Fruit fly (Drosophila melanogaster): Measurements from ENCODE around the gene CG13014.
A peak's percentile ranks its signal among the peaks of the same experiment; 100 is the strongest.

dm6 chrX:16623524-16623923, 35.9 kb downstream of the CG13014 start:
- TF ChIP-seq CHES-1-like (GFP tag; optimal IDR thresholded peaks at IDR 0.05), result no peak
- no peak for TF ChIP-seq Atf3 (GFP tag; optimal IDR thresholded peaks at IDR 0.05)
- TF ChIP-seq bigmax (GFP tag; optimal IDR thresholded peaks at IDR 0.05), result no peak
- TF ChIP-seq usp (GFP tag; optimal IDR thresholded peaks at IDR 0.05), result no peak
- no peak for TF ChIP-seq CG14014 (GFP tag; IDR thresholded peaks at IDR 0.05)
- no peak for TF ChIP-seq Hr39 (optimal IDR thresholded peaks at IDR 0.05)
- no peak for TF ChIP-seq mirr (GFP tag; optimal IDR thresholded peaks at IDR 0.05)
- no peak for TF ChIP-seq luna (GFP tag; optimal IDR thresholded peaks at IDR 0.05)
- TF ChIP-seq CG31365 (tag; optimal IDR thresholded peaks at IDR 0.05), result no peak
- TF ChIP-seq Camta (GFP tag; optimal IDR thresholded peaks at IDR 0.05), result no peak
- no peak for TF ChIP-seq NFAT (GFP tag; IDR thresholded peaks at IDR 0.05)
- TF ChIP-seq Aef1 (GFP tag; IDR thresholded peaks at IDR 0.05), result no peak
- TF ChIP-seq CG13894 (tag; optimal IDR thresholded peaks at IDR 0.05), result peak; percentile 80

All from whole organism, embryonic.